Fruit fly (Drosophila melanogaster) Kc167 (cell line): ENCODE results near the gene CG32298.

ENCODE experiments used
- Myc ChIP-seq: fragments of >200 bp; optimal IDR thresholded peaks from 2 replicates; lab custom pipeline; 2017; ENCODE audit warnings: missing external identifiers
- Sin3A ChIP-seq: fragments of >200 bp; optimal IDR thresholded peaks from 2 replicates; lab custom pipeline; 2018; ENCODE audit warnings: missing external identifiers
- h ChIP-seq: fragments of >200 bp; optimal IDR thresholded peaks from 3 replicates; lab custom pipeline; 2018; ENCODE audit warnings: missing external identifiers
- insv ChIP-seq: fragments of >200 bp; optimal IDR thresholded peaks from 3 replicates; lab custom pipeline; 2018; ENCODE audit warnings: missing external identifiers
- psq ChIP-seq: fragments of >200 bp; optimal IDR thresholded peaks from 2 replicates; lab custom pipeline; 2017; ENCODE audit warnings: missing external identifiers
- ttk ChIP-seq: sonication (Bioruptor generic); optimal IDR thresholded peaks from 2 replicates; lab custom pipeline; 2017; ENCODE audit warnings: missing external identifiers

Gene CG32298

dm6 chr3L:2390889-2391288, at the start of gene CG32298, which contains the start of gene CG32299:
TSS of gene CG32298 (minus strand) at chr3L:2390989.
TSS of gene CG32299 (minus strand) at chr3L:2390989.
- TF ChIP-seq insv (no peak), ttk (lab: Kevin White, UChicago) (no peak), Myc (lab: Kevin White, UChicago) (no peak), psq (no peak), Sin3A (no peak), h (lab: Kevin White, UChicago) (no peak)

- TF ChIP-seq h (lab: Kevin White, UChicago) (no peak), insv (no peak)
Observed at dm6 chr3L:2438609-2439422, 48.0 kb upstream of the CG32298 start.

- TF ChIP-seq Sin3A (no peak), insv (no peak), psq (no peak), ttk (lab: Kevin White, UChicago) (no peak)
Observed at dm6 chr3L:2437571-2437970, 46.8 kb upstream of the CG32298 start.

dm6 chr3L:2436754-2437335, 46.1 kb upstream of the CG32298 start:
- no peak for TF ChIP-seq psq
- no peak for TF ChIP-seq Myc (lab: Kevin White, UChicago)

- TF ChIP-seq ttk (lab: Kevin White, UChicago), result no peak
- no peak for TF ChIP-seq Sin3A
- no peak for TF ChIP-seq insv
- TF ChIP-seq psq, result no peak
- no peak for TF ChIP-seq h (lab: Kevin White, UChicago)
Observed at dm6 chr3L:2434179-2434578, 43.4 kb upstream of the CG32298 start.

- TF ChIP-seq insv, result no peak
- TF ChIP-seq Sin3A, result no peak
- no peak for TF ChIP-seq Myc (lab: Kevin White, UChicago)
- TF ChIP-seq psq, result no peak
- no peak for TF ChIP-seq h (lab: Kevin White, UChicago)
Observed at dm6 chr3L:2433358-2433757, 42.6 kb upstream of the CG32298 start.

dm6 chr3L:2431340-2431739, 40.6 kb upstream of the CG32298 start:
- TF ChIP-seq Myc (lab: Kevin White, UChicago) (no peak), Sin3A (no peak), ttk (lab: Kevin White, UChicago) (no peak), h (lab: Kevin White, UChicago) (no peak), insv (no peak), psq (no peak)

- TF ChIP-seq Myc (lab: Kevin White, UChicago) (no peak), Sin3A (no peak), insv (no peak), h (lab: Kevin White, UChicago) (no peak), ttk (lab: Kevin White, UChicago) (no peak), psq (no peak)
Observed at dm6 chr3L:2428488-2429302, 37.9 kb upstream of the CG32298 start.

- TF ChIP-seq ttk (lab: Kevin White, UChicago) (no peak), Myc (lab: Kevin White, UChicago) (no peak), h (lab: Kevin White, UChicago) (no peak), psq (no peak)
Observed at dm6 chr3L:2427151-2427550, 36.4 kb upstream of the CG32298 start.

- TF ChIP-seq h (lab: Kevin White, UChicago), result no peak
- TF ChIP-seq ttk (lab: Kevin White, UChicago), result no peak
- TF ChIP-seq psq, result no peak
- no peak for TF ChIP-seq insv
- TF ChIP-seq Myc (lab: Kevin White, UChicago), result no peak
- no peak for TF ChIP-seq Sin3A
Observed at dm6 chr3L:2426407-2426951, 35.7 kb upstream of the CG32298 start.

dm6 chr3L:2425687-2426086, 34.9 kb upstream of the CG32298 start:
- no peak for TF ChIP-seq ttk (lab: Kevin White, UChicago)
- TF ChIP-seq psq, result no peak
- TF ChIP-seq Myc (lab: Kevin White, UChicago), result no peak
- TF ChIP-seq Sin3A, result no peak
- no peak for TF ChIP-seq insv
- no peak for TF ChIP-seq h (lab: Kevin White, UChicago)

dm6 chr3L:2424094-2424493, 33.3 kb upstream of the CG32298 start:
- no peak for TF ChIP-seq psq
- TF ChIP-seq Sin3A, result no peak
- no peak for TF ChIP-seq Myc (lab: Kevin White, UChicago)
- TF ChIP-seq ttk (lab: Kevin White, UChicago), result no peak
- TF ChIP-seq h (lab: Kevin White, UChicago), result no peak
- TF ChIP-seq insv, result no peak

dm6 chr3L:2423572-2423971, 32.8 kb upstream of the CG32298 start:
- no peak for TF ChIP-seq h (lab: Kevin White, UChicago)
- TF ChIP-seq Myc (lab: Kevin White, UChicago), result no peak
- no peak for TF ChIP-seq ttk (lab: Kevin White, UChicago)
- TF ChIP-seq psq, result no peak
- TF ChIP-seq insv, result no peak
- no peak for TF ChIP-seq Sin3A
